Worm (Caenorhabditis elegans) whole organism, late embryonic: ENCODE data around the gene acc-2.

Experiments
- F13H6.1 ChIP-seq: sonication (generic microtip); optimal IDR thresholded peaks from 2 replicates; lab custom pipeline; 2016; ENCODE audit warnings: missing genetic modification characterization, missing compliant biosample characterization
- K02D7.2 ChIP-seq: sonication (generic microtip); optimal IDR thresholded peaks from 2 replicates; lab custom pipeline; 2017; ENCODE audit warnings: mild to moderate bottlenecking, missing genetic modification characterization, missing compliant biosample characterization
- K09A11.1 ChIP-seq: sonication (generic microtip); optimal IDR thresholded peaks from 2 replicates; lab custom pipeline; 2017; ENCODE audit warnings: antibody characterized with exemption, mild to moderate bottlenecking, missing genetic modification characterization, missing compliant biosample characterization; ENCODE audit not compliant: insufficient read depth
- ahr-1 ChIP-seq: sonication (generic microtip); optimal IDR thresholded peaks from 2 replicates; lab custom pipeline; 2016; ENCODE audit warnings: missing genetic modification characterization, missing compliant biosample characterization
- ama-1 ChIP-seq: fragments of 150-350 bp; optimal IDR thresholded peaks from 2 replicates; lab custom pipeline; 2014
- ceh-14 ChIP-seq: sonication (generic microtip); optimal IDR thresholded peaks from 2 replicates; lab custom pipeline; 2016; ENCODE audit warnings: missing genotype, missing genetic modification characterization, missing compliant biosample characterization
- ceh-18 ChIP-seq: sonication (generic microtip); optimal IDR thresholded peaks from 2 replicates; lab custom pipeline; 2016; ENCODE audit warnings: missing genetic modification characterization, missing compliant biosample characterization
- ceh-19 ChIP-seq: fragments of 200-800 bp; sonication (Bioruptor generic); optimal IDR thresholded peaks from 2 replicates; lab custom pipeline; 2018; ENCODE audit warnings: mild to moderate bottlenecking, missing genetic modification characterization, missing compliant biosample characterization
- ceh-24 ChIP-seq: sonication (generic microtip); optimal IDR thresholded peaks from 2 replicates; lab custom pipeline; 2016; ENCODE audit warnings: mild to moderate bottlenecking, missing genetic modification characterization, missing compliant biosample characterization
- ceh-30 ChIP-seq: fragments of 150-350 bp; optimal IDR thresholded peaks from 2 replicates; lab custom pipeline; 2014; ENCODE audit warnings: missing biosample characterization, missing genetic modification characterization
- ceh-34 ChIP-seq: sonication (generic microtip); optimal IDR thresholded peaks from 2 replicates; lab custom pipeline; 2016; ENCODE audit warnings: mild to moderate bottlenecking, missing genetic modification characterization, missing compliant biosample characterization
- ceh-45 ChIP-seq: fragments of 200-800 bp; sonication (Bioruptor generic); IDR thresholded peaks from 2 replicates; pipeline ENCODE4 v1.3.6; 2022; ENCODE audit warnings: missing genetic modification reagents, missing genetic modification characterization, missing compliant biosample characterization
- ceh-6 ChIP-seq: fragments of 200-800 bp; sonication (Bioruptor generic); optimal IDR thresholded peaks from 2 replicates; lab custom pipeline; 2018; ENCODE audit warnings: mild to moderate bottlenecking, missing genetic modification characterization, missing compliant biosample characterization
- che-1 ChIP-seq: sonication (generic microtip); optimal IDR thresholded peaks from 2 replicates; lab custom pipeline; 2016; ENCODE audit warnings: mild to moderate bottlenecking, missing genetic modification characterization, missing compliant biosample characterization
- elt-4 ChIP-seq: sonication (generic microtip); optimal IDR thresholded peaks from 2 replicates; lab custom pipeline; 2016; ENCODE audit warnings: missing genetic modification characterization, missing compliant biosample characterization
- ets-4 ChIP-seq: sonication (generic microtip); optimal IDR thresholded peaks from 2 replicates; lab custom pipeline; 2016; ENCODE audit warnings: missing genetic modification characterization, missing compliant biosample characterization
- fax-1 ChIP-seq: sonication (generic microtip); optimal IDR thresholded peaks from 2 replicates; lab custom pipeline; 2016; ENCODE audit warnings: missing genotype, missing genetic modification characterization, missing compliant biosample characterization
- fkh-10 ChIP-seq: fragments of 150-350 bp; optimal IDR thresholded peaks from 2 replicates; lab custom pipeline; 2014; ENCODE audit warnings: missing biosample characterization, missing genetic modification reagents, missing genetic modification characterization
- hlh-13 ChIP-seq: fragments of 200-800 bp; sonication (Bioruptor generic); optimal IDR thresholded peaks from 2 replicates; lab custom pipeline; 2018; ENCODE audit warnings: mild to moderate bottlenecking, missing genetic modification characterization, missing compliant biosample characterization
- hlh-30 ChIP-seq: sonication (generic microtip); optimal IDR thresholded peaks from 2 replicates; lab custom pipeline; 2017; ENCODE audit warnings: antibody characterized with exemption, missing genetic modification characterization, missing compliant biosample characterization; ENCODE audit not compliant: insufficient read depth
- hlh-6 ChIP-seq: sonication (generic microtip); optimal IDR thresholded peaks from 2 replicates; lab custom pipeline; 2016; ENCODE audit warnings: missing genotype, missing genetic modification characterization, missing compliant biosample characterization
- hlh-8 ChIP-seq: sonication (generic microtip); optimal IDR thresholded peaks from 2 replicates; lab custom pipeline; 2016; ENCODE audit warnings: missing genotype, missing genetic modification characterization, missing compliant biosample characterization
- nfya-1 ChIP-seq: sonication (generic microtip); optimal IDR thresholded peaks from 2 replicates; lab custom pipeline; 2017; ENCODE audit warnings: missing genetic modification characterization, mild to moderate bottlenecking, missing compliant biosample characterization, antibody characterized with exemption, moderate library complexity
- pax-1 ChIP-seq: fragments of 150-350 bp; optimal IDR thresholded peaks from 2 replicates; lab custom pipeline; 2014; ENCODE audit warnings: missing biosample characterization, missing genetic modification characterization
- pha-2 ChIP-seq: sonication (generic microtip); optimal IDR thresholded peaks from 2 replicates; lab custom pipeline; 2017; ENCODE audit warnings: mild to moderate bottlenecking, missing genetic modification characterization, missing compliant biosample characterization
- pha-4 ChIP-seq: fragments of 150-350 bp; optimal IDR thresholded peaks from 2 replicates; lab custom pipeline; 2018; ENCODE audit warnings: missing biosample characterization, missing genetic modification reagents, missing genetic modification characterization
- pqm-1 ChIP-seq: sonication (generic microtip); optimal IDR thresholded peaks from 2 replicates; lab custom pipeline; 2016; ENCODE audit warnings: missing genetic modification characterization, missing compliant biosample characterization
- pros-1 ChIP-seq: fragments of 150-350 bp; optimal IDR thresholded peaks from 2 replicates; lab custom pipeline; 2014; ENCODE audit warnings: missing biosample characterization, missing genetic modification reagents, missing genetic modification characterization
- sox-2 ChIP-seq: fragments of 200-800 bp; sonication (Bioruptor generic); IDR thresholded peaks from 2 replicates; pipeline ENCODE4 v1.3.6; 2022; ENCODE audit warnings: missing genetic modification reagents, missing genetic modification characterization, missing compliant biosample characterization
- tbx-2 ChIP-seq: sonication (generic microtip); optimal IDR thresholded peaks from 2 replicates; lab custom pipeline; 2016; ENCODE audit warnings: missing genetic modification characterization, missing compliant biosample characterization
- ttx-3 ChIP-seq: sonication (generic microtip); optimal IDR thresholded peaks from 2 replicates; lab custom pipeline; 2016; ENCODE audit warnings: missing genetic modification reagents, missing genetic modification characterization, missing compliant biosample characterization
- unc-3 ChIP-seq, 2 experiments: fragments of 200-800 bp in 1 of 2; sonication (Bioruptor generic) in 1 of 2; sonication (generic microtip) in 1 of 2; conservative IDR thresholded peaks in 1 of 2; optimal IDR thresholded peaks in 1 of 2; 2 replicates each; pipeline versions ENCODE4 v1.3.6 to Lab custom; 2016 to 2022; ENCODE audit warnings: missing compliant biosample characterization in 2 of 2, missing genetic modification characterization in 2 of 2, missing genetic modification reagents in 1 of 2
- unc-42 ChIP-seq: sonication (generic microtip); optimal IDR thresholded peaks from 2 replicates; lab custom pipeline; 2016; ENCODE audit warnings: missing genotype, missing genetic modification characterization, missing compliant biosample characterization
- unc-86 ChIP-seq: sonication (generic microtip); optimal IDR thresholded peaks from 2 replicates; lab custom pipeline; 2016; ENCODE audit warnings: missing genetic modification characterization, missing compliant biosample characterization
- zip-5 ChIP-seq: sonication (generic microtip); optimal IDR thresholded peaks from 2 replicates; lab custom pipeline; 2016; ENCODE audit warnings: missing genetic modification characterization, missing compliant biosample characterization
- ztf-16 ChIP-seq: sonication (generic microtip); optimal IDR thresholded peaks from 2 replicates; lab custom pipeline; 2017; ENCODE audit warnings: missing genetic modification characterization, missing compliant biosample characterization

Gene acc-2

DNA sequence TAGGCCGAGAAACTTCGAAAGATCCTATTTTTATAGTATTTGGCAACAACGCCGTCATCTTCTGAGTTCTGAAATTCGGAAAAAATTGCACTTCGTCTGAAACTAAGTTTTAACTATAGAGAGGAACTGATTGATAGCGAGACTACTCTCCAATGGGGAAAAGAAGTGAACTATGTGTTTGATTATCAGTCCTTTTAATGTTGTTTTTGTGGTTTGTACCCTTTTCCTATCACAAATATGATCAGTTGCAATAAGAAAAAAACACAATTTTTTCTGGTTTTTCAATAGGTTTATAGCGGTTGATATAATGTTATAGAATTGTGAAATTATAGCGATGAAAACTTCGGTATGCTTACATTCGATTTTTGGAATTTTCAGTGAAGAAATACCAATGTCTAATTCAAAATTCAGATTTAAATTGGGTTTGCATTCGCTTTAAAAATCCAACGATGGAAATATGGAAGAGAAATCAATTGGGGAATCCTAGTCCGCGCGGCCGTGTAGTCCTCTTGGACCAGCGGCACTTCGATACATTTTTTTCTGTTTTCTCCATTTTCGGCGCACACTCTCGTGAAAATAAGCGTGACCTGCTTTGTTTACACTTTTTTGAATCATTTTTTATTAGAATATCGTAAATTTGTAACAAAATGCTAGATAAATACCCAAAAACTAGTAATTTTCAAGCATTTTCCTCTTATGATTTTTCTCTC lies 43.2 kb upstream of the acc-2 start, which contains the start of gene C53B4.3 (continued):
- TF ChIP-seq ceh-19 (GFP tag; lab: Kevin White, UChicago) (no peak), ceh-34 (tag; lab: Kevin White, UChicago) (peak; percentile 41), unc-86 (peak; percentile 18), pha-2 (no peak), K02D7.2 (tag; lab: Kevin White, UChicago) (no peak), hlh-30 (tag; lab: Kevin White, UChicago) (no peak), elt-4 (tag; lab: Kevin White, UChicago) (no peak), hlh-13 (GFP tag; lab: Kevin White, UChicago) (no peak), pqm-1 (no peak), ceh-6 (GFP tag; lab: Kevin White, UChicago) (no peak), fkh-10 (no peak), unc-42 (tag; lab: Kevin White, UChicago) (peak; percentile 14), K09A11.1 (tag; lab: Kevin White, UChicago) (no peak), fax-1 (peak; percentile 41), ahr-1 (peak; percentile 9), ets-4 (tag; lab: Kevin White, UChicago) (peak; percentile 89), ama-1 (lab: Kevin White, UChicago) (no peak), unc-3 (GFP tag; conservative IDR thresholded peaks at IDR 0.05; lab: Robert Waterston, UW) (no peak), unc-3 (tag; optimal IDR thresholded peaks at IDR 0.05; lab: Kevin White, UChicago) (no peak), ceh-24 (tag; lab: Kevin White, UChicago) (no peak), ceh-14 (peak; percentile 53), sox-2 (no peak), che-1 (tag; lab: Kevin White, UChicago) (no peak), hlh-8 (tag; lab: Kevin White, UChicago) (peak; percentile 83), ceh-45 (GFP tag; lab: Robert Waterston, UW) (no peak), pha-4 (no peak), zip-5 (peak; percentile 89)

DNA sequence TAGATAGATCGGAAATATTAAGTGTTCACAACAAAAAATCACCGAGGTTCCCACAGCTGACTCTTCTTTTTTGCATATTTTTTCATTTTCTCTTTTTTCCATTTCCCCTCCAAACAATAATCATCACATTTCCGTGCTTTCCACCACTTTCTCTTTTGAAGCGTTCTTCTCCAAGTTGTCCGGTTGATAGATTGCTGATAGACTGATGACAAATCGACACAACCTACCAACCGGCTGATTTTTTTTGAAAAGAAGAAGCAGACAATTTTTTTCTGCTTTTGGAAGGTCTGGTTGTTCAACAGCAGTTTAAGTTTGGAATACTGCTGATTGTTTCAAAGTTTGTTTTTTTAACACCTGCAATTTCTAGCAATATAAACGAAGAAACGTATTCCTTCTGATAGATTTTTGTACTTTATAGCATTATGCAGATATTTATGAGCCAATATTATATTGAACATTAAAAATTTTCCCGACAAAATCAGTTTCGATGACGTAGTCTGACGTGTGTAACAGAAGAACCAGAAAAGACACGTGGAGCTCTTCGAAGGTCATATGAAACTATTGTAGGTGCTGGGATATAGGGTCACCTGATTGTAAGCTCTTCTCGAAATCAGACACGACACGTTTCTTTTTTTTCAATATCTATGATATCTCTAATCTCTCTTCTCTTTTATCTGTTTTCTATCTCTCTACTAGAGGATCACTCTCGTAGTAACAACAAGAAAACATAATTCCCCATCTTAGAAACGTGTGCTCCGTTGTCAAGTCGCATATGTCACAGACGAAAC lies 41.8 kb upstream of the acc-2 start:
- peak; percentile 25 for TF ChIP-seq hlh-30 (tag; lab: Kevin White, UChicago)
- no peak for TF ChIP-seq ceh-34 (tag; lab: Kevin White, UChicago)

DNA sequence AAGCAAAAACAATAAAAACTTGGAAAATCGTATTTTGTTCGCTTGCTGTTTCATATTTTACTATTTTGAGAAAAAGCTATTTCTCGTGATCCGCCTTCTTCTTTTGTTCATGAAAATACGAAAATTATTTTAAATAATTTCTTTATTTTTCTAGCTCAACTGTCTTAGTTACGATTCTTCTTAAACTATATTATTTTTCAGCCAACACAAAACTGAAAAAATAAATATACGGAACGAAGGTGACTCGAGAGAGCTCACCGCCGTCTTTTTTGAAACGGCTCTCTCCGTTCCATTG lies 41.3 kb upstream of the acc-2 start, which contains the start of gene pdzd-8:
Gene pdzd-8, plus strand, starts transcription at position 196 of the 295 bp plus-strand sequence.
- TF ChIP-seq ttx-3 (no peak), tbx-2 (tag; lab: Kevin White, UChicago) (no peak)

DNA sequence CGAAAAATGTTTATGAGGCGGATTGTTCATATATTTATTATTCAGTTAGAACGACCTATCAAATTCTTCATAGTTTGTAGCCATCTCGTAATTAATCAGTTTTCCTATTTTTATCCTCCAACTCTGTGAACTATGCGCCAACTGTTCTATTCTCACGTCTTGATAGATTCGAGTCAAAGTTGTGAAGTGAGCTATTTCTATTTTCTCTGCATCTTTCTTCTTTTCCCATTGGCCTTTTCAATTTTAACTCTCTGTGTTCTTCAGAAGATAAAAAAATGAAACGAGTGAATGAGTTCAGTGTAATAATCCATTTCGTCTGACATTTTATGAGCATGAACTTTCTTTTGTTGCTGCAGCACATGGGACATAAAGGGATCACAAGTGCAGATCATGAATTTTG lies 38.5 kb upstream of the acc-2 start:
- TF ChIP-seq ceh-18 (tag; lab: Kevin White, UChicago) (peak; percentile 20), nfya-1 (no peak)

DNA sequence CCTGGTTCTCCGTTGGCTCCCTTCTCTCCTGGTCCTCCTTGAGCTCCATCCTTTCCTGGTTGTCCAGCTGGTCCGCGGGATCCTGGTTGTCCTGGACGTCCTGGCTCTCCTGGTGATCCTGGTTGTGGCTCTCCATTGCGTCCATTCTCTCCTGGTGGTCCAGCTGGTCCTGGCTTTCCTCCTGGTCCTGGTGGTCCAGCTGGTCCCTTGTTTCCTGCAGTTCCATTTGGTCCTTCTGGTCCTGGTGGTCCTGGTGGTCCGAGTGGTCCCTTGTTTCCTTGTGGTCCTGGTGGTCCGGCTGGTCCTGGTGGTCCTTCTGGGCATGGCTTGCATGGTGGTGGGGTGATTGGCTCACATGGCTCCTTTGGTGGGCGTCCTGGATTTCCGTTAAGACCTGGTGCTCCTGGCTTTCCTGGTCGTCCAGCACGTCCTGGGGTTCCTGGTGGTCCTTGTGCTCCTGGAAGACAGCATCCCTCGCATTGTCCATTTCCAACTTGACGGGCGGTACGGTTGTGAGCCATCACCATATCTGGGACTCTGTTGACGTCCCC lies 37.4 kb upstream of the acc-2 start:
- TF ChIP-seq ceh-30 (tag; lab: Kevin White, UChicago) (no peak), pax-1 (tag; lab: Kevin White, UChicago) (no peak), F13H6.1 (no peak), pros-1 (tag; lab: Kevin White, UChicago) (no peak), ceh-14 (no peak), hlh-6 (tag; lab: Kevin White, UChicago) (peak; percentile 5), ztf-16 (tag; lab: Kevin White, UChicago) (no peak), sox-2 (no peak)
